Worm (Caenorhabditis elegans) whole organism, L3 larva: Measurements from ENCODE around the gene lys-1.

Source experiments
- R02D3.7 ChIP-seq: fragments of 150-350 bp; optimal IDR thresholded peaks from 2 replicates; lab custom pipeline; 2014; ENCODE audit warnings: missing biosample characterization, missing genetic modification characterization
- ama-1 ChIP-seq: fragments of 150-350 bp; optimal IDR thresholded peaks from 2 replicates; lab custom pipeline; 2018
- ceh-16 ChIP-seq: sonication (generic microtip); optimal IDR thresholded peaks from 2 replicates; lab custom pipeline; 2017; ENCODE audit warnings: missing biosample characterization, missing genetic modification characterization
- ceh-82 ChIP-seq: fragments of 150-350 bp; optimal IDR thresholded peaks from 2 replicates; lab custom pipeline; 2014; ENCODE audit warnings: missing biosample characterization, missing genetic modification characterization
- ceh-9 ChIP-seq: sonication (generic microtip); optimal IDR thresholded peaks from 2 replicates; lab custom pipeline; 2018; ENCODE audit warnings: missing biosample characterization, missing genetic modification characterization
- daf-12 ChIP-seq: fragments of 150-350 bp; optimal IDR thresholded peaks from 2 replicates; lab custom pipeline; 2014; ENCODE audit warnings: missing biosample characterization, missing genetic modification reagents, missing genetic modification characterization
- egl-27 ChIP-seq: sonication (generic microtip); optimal IDR thresholded peaks from 4 replicates; lab custom pipeline; 2017; ENCODE audit warnings: missing biosample characterization, missing genetic modification reagents, missing genetic modification characterization
- egl-5 ChIP-seq: fragments of 150-350 bp; optimal IDR thresholded peaks from 2 replicates; lab custom pipeline; 2017; ENCODE audit warnings: missing biosample characterization, missing genetic modification reagents, missing genetic modification characterization, inconsistent platforms
- elt-1 ChIP-seq: fragments of 150-350 bp; optimal IDR thresholded peaks from 2 replicates; lab custom pipeline; 2014; ENCODE audit warnings: missing biosample characterization, missing genetic modification characterization
- elt-2 ChIP-seq: sonication (generic microtip); optimal IDR thresholded peaks from 2 replicates; lab custom pipeline; 2016; ENCODE audit warnings: missing genetic modification reagents, mild to moderate bottlenecking, missing genetic modification characterization, missing compliant biosample characterization
- elt-3 ChIP-seq, 3 experiments: fragments of 150-350 bp in 1 of 3; sonication (generic microtip) in 2 of 3; optimal IDR thresholded peaks; 2 replicates in 2 of 3; 4 replicates in 1 of 3; lab custom pipeline; 2014 to 2017; ENCODE audit warnings: missing biosample characterization in 3 of 3, missing genetic modification characterization in 3 of 3
- fkh-10 ChIP-seq: sonication (generic microtip); optimal IDR thresholded peaks from 2 replicates; lab custom pipeline; 2017; ENCODE audit warnings: missing biosample characterization, missing genetic modification reagents, missing genetic modification characterization
- fos-1 ChIP-seq: fragments of 150-350 bp; optimal IDR thresholded peaks from 2 replicates; lab custom pipeline; 2014; ENCODE audit warnings: missing biosample characterization, missing genetic modification characterization
- lin-15B ChIP-seq: fragments of 150-350 bp; optimal IDR thresholded peaks from 2 replicates; lab custom pipeline; 2014; ENCODE audit warnings: missing biosample characterization, missing genetic modification characterization
- lin-39 ChIP-seq: fragments of 150-350 bp; optimal IDR thresholded peaks from 2 replicates; lab custom pipeline; 2018; ENCODE audit warnings: missing biosample characterization, missing genetic modification reagents, missing genetic modification characterization
- lsy-12 ChIP-seq: sonication (generic microtip); optimal IDR thresholded peaks from 2 replicates; lab custom pipeline; 2016; ENCODE audit warnings: mild to moderate bottlenecking, missing genetic modification characterization, missing compliant biosample characterization
- mdl-1 ChIP-seq: fragments of 150-350 bp; optimal IDR thresholded peaks from 2 replicates; lab custom pipeline; 2014; ENCODE audit warnings: missing biosample characterization, missing genetic modification characterization
- mml-1 ChIP-seq: fragments of 150-350 bp; sonication (generic microtip); optimal IDR thresholded peaks from 3 replicates; lab custom pipeline; 2014; ENCODE audit warnings: missing biosample characterization, missing genetic modification characterization
- nhr-12 ChIP-seq: fragments of 150-350 bp; optimal IDR thresholded peaks from 2 replicates; lab custom pipeline; 2014; ENCODE audit warnings: missing biosample characterization, missing genetic modification characterization
- nhr-23 ChIP-seq: fragments of 150-350 bp; optimal IDR thresholded peaks from 2 replicates; lab custom pipeline; 2014; ENCODE audit warnings: missing biosample characterization, missing genetic modification reagents, missing genetic modification characterization
- nhr-237 ChIP-seq: fragments of 150-350 bp; optimal IDR thresholded peaks from 2 replicates; lab custom pipeline; 2014; ENCODE audit warnings: missing biosample characterization, missing genetic modification characterization
- nhr-25 ChIP-seq: sonication (generic microtip); optimal IDR thresholded peaks from 2 replicates; lab custom pipeline; 2017; ENCODE audit warnings: missing biosample characterization, missing genetic modification characterization
- nhr-28 ChIP-seq: fragments of 150-350 bp; optimal IDR thresholded peaks from 2 replicates; lab custom pipeline; 2014; ENCODE audit warnings: missing biosample characterization, missing genetic modification characterization
- nhr-67 ChIP-seq: fragments of 150-350 bp; optimal IDR thresholded peaks from 2 replicates; lab custom pipeline; 2014; ENCODE audit warnings: missing biosample characterization, missing genetic modification characterization
- pha-4 ChIP-seq: fragments of 150-350 bp; optimal IDR thresholded peaks from 2 replicates; lab custom pipeline; 2014; ENCODE audit warnings: missing biosample characterization, missing genetic modification reagents, missing genetic modification characterization
- pqm-1 ChIP-seq: fragments of 150-350 bp; optimal IDR thresholded peaks from 2 replicates; lab custom pipeline; 2017; ENCODE audit warnings: missing biosample characterization, missing genetic modification characterization, inconsistent platforms
- sea-2 ChIP-seq: fragments of 150-350 bp; sonication (generic microtip); optimal IDR thresholded peaks from 4 replicates; lab custom pipeline; 2014; ENCODE audit warnings: missing biosample characterization, missing genetic modification reagents, missing genetic modification characterization
- skn-1 ChIP-seq: fragments of 150-350 bp; optimal IDR thresholded peaks from 2 replicates; lab custom pipeline; 2014; ENCODE audit warnings: missing biosample characterization, missing genetic modification characterization
- unc-62 ChIP-seq: fragments of 150-350 bp; sonication (generic microtip); optimal IDR thresholded peaks from 4 replicates; lab custom pipeline; 2014; ENCODE audit warnings: missing biosample characterization, missing genetic modification reagents, missing genetic modification characterization
- ztf-11 ChIP-seq: fragments of 150-350 bp; optimal IDR thresholded peaks from 2 replicates; lab custom pipeline; 2014; ENCODE audit warnings: missing biosample characterization, missing genetic modification characterization
- ztf-4 ChIP-seq: fragments of 150-350 bp; optimal IDR thresholded peaks from 2 replicates; lab custom pipeline; 2014; ENCODE audit warnings: missing biosample characterization, missing genetic modification characterization

The lys-1 gene

DNA sequence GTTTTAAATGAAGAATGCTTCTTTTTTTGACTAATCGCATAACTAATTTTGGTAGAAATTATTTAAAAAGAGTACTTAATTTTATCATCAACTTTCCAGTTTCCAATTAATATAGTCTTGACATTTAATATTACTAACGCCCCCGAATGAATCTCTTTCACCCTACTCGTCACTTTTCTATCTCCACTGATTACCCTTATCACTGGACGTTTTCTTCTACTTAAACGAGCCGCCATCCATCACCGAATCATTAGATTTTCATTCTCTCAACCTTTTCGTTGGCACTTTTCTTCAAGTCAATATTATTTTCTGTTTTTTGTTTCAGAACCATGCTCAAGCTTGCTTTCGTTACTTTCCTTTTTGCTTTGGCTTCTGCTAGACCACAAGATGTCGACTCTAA is at the start of gene lys-1:
lys-1 (plus strand) TSS at position 326 of the 400 bp plus-strand sequence.
- TF ChIP-seq mml-1 = no peak
- TF ChIP-seq pqm-1 = peak; percentile 83
- no peak for TF ChIP-seq egl-27 (tag; lab: Kevin White, UChicago)
- TF ChIP-seq ama-1 (lab: Kevin White, UChicago) = no peak
- peak; percentile 87 for TF ChIP-seq elt-2

DNA sequence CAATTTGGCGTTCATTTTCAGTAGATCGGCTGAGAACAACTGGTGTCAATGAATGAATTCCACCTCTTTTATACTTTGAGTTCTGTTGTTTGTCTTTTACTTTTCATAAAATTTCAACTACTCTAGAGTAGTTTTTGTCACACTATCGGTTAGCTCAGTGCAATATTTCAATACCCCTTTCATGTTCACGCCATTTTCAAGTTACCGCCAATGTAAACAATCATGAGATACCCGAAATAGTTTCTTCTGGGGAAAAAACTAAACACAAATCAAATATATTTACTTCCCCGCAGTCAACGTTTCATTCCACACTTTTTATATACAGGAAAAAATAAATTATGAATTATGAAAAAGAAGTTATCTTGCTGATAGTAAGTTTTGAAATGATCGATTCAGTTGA is 49.3 kb upstream of the lys-1 start, which contains the start of gene fipr-4:
fipr-4 (minus strand) TSS at position 101 of the 400 bp plus-strand sequence.
- TF ChIP-seq pha-4 (tag; lab: Kevin White, UChicago) (peak; percentile 42), nhr-28 (tag; lab: Kevin White, UChicago) (no peak)

DNA sequence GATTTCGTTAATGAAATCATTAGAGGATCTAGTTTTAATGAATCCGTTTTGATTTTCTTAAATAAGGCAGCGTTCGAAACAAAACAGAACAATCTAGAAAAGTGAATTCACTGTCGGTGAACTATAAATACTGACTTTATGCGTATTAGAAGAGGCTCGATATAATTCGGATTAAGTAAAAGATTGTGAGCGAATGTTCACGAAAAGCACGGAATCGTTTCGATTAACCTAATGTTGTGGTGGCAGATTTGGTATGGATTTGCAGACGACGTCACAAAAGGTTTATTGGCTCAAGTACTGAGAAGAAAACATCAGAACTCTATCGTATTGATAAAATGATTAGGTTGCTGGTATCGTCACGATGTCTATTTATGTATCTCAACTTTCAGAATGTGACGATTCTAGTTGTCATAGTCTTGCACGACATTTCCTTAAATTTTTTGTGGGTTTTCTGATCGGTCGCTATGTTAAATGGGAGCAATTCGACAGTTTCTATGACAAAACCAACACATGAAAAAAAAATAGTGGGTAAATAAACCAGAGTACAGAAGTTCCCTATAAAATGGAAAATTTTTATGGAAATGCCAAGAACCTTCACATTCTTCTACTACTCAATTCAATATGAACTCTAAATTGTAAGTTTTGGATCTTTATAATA is 48.4 kb upstream of the lys-1 start, which contains the start of the genes pyt-1 and fipr-7:
pyt-1 (minus strand) TSS at position 101 of the 658 bp plus-strand sequence.
fipr-7 (plus strand) TSS at position 608 of the 658 bp plus-strand sequence.
- TF ChIP-seq ztf-4 (tag; lab: Kevin White, UChicago) (no peak), nhr-237 (tag; lab: Kevin White, UChicago) (no peak), fkh-10 (GFP tag; lab: Kevin White, UChicago) (no peak), fos-1 (no peak), lin-15B (tag; lab: Kevin White, UChicago) (no peak)
- TF ChIP-seq, all 47 proteins: peak for 0

DNA sequence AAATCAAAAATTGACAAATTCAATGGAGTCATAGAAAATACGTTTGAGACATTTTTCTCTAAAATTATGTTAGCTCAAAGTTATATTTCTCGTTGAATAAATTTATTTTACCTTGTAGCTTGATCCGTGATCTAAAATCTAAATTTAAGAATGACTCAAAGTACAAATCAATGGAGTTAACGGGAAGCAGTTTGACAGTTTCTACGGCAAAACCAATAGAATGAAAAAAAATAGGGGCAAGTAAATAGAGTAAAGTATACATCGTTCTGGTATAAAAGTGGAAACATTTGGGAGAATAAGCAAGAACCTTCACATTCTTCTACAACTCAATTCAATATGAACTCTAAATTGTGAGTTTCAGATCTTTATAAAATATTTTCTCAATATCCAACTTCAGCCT is 46.8 kb upstream of the lys-1 start, which contains the start of gene fipr-6:
fipr-6 (plus strand) TSS at position 301 of the 400 bp plus-strand sequence.
- TF ChIP-seq ceh-82 (tag; lab: Kevin White, UChicago) = no peak
- TF ChIP-seq elt-2 = no peak
- no peak for TF ChIP-seq unc-62 (GFP tag; lab: Kevin White, UChicago)
- TF ChIP-seq nhr-25 = no peak
- TF ChIP-seq sea-2 (GFP tag; lab: Kevin White, UChicago) = no peak
- no peak for TF ChIP-seq daf-12 (tag; lab: Kevin White, UChicago)
- no peak for TF ChIP-seq fkh-10 (GFP tag; lab: Kevin White, UChicago)
- no peak for TF ChIP-seq mml-1
- no peak for TF ChIP-seq mdl-1 (tag; lab: Kevin White, UChicago)

DNA sequence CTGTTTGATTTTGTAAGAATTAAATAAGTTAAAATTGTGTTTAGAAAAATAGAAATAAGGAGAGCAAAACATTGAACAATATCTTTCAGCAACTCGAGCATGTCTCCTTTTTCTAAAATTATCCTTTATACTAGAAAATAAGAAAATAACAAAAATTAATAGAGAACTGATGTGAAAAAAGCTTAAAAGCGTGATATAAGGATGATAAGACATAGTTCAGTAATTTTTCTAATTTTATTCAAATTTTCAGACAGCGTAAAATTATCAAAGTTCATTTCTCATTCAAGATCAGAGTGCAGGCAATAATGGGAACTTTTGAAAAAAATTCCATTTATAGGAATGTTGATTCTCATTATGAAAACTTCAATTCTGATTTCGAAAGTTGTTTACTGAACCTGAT is 44.4 kb upstream of the lys-1 start, which contains the start of gene str-182:
str-182 (minus strand) TSS at position 101 of the 400 bp plus-strand sequence.
- no peak for TF ChIP-seq nhr-12 (tag; lab: Kevin White, UChicago)
- TF ChIP-seq elt-3 (tag; optimal IDR thresholded peaks at IDR 0.05; lab: Kevin White, UChicago) = no peak
- TF ChIP-seq sea-2 (GFP tag; lab: Kevin White, UChicago) = no peak
- TF ChIP-seq lsy-12 (tag; lab: Kevin White, UChicago) = no peak
- TF ChIP-seq lin-39 (tag; lab: Kevin White, UChicago) = no peak
- no peak for TF ChIP-seq nhr-67 (tag; lab: Kevin White, UChicago)
- TF ChIP-seq ceh-9 = no peak
- no peak for TF ChIP-seq egl-5 (tag; lab: Kevin White, UChicago)
- no peak for TF ChIP-seq elt-1
- no peak for TF ChIP-seq ztf-11
- no peak for TF ChIP-seq elt-2
- TF ChIP-seq nhr-28 (tag; lab: Kevin White, UChicago) = no peak
- no peak for TF ChIP-seq egl-27 (tag; lab: Kevin White, UChicago)
- TF ChIP-seq pha-4 (tag; lab: Kevin White, UChicago) = no peak

DNA sequence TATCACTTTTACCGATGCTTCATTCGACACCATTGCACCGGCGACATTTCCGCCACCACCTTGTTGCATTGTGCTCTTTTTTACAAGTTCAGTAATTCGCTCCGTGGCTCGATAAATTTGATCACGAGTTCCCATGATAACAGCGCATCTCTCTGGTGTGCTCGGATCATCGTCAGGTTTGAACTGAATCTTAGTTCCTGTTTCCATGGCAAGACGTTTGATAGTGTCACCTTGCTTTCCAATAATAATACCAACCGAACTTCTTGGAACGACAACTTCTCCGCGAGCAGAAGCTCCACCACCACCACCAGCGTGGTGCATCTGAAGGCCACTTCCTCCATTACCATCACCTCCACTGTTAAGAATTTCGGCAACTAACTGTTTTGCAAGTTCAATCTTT is 40.5 kb upstream of the lys-1 start:
- TF ChIP-seq R02D3.7 (no peak), lin-39 (tag; lab: Kevin White, UChicago) (no peak), skn-1 (tag; lab: Kevin White, UChicago) (no peak), ceh-16 (tag; lab: Kevin White, UChicago) (no peak), nhr-23 (tag; lab: Kevin White, UChicago) (no peak)
- TF ChIP-seq, all 47 proteins: peak for 0
